Fruit fly (Drosophila melanogaster): Measurements from ENCODE around the gene Spn77Bc.

Gene Spn77Bc

DNA sequence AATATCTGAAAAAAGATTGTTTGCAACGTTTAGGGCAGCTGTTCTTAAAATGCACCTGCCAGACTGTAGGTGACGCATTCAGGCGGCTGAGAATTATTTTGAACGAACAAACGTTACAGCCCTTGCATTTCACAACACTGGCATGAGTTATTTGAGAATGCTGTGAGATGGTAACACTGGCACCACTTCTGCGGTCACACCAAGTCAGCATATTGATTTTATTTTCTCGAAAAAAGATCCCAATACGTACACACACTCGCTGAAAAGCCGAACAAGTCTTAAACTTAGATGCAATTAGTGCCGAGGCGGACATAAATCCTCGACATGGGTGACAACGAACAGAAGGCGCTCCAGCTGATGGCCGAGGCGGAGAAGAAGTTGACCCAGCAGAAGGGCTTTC, 29.0 kb upstream of the Spn77Bc start, which contains the start of gene alphaSnap:
Gene alphaSnap, plus strand, starts transcription at position 164 of the 400 bp plus-strand sequence.
- TF ChIP-seq rgr (GFP tag; optimal IDR thresholded peaks at IDR 0.05) (peak; percentile 72), br (GFP tag; optimal IDR thresholded peaks at IDR 0.05) (peak; percentile 51), Hr83 (GFP tag; optimal IDR thresholded peaks at IDR 0.05; ENCODE audit: poor library complexity, severe bottlenecking) (peak; percentile 8), CG32264 (GFP tag; optimal IDR thresholded peaks at IDR 0.05) (no peak), usp (GFP tag; optimal IDR thresholded peaks at IDR 0.05) (no peak), ey (GFP tag; optimal IDR thresholded peaks at IDR 0.05) (no peak), dmrt93B (GFP tag; optimal IDR thresholded peaks at IDR 0.05) (no peak), Sp1 (GFP tag; optimal IDR thresholded peaks at IDR 0.05) (peak; percentile 27), CrebA (GFP tag; optimal IDR thresholded peaks at IDR 0.05; ENCODE audit: borderline replicate concordance) (no peak), dl (GFP tag; optimal IDR thresholded peaks at IDR 0.05; ENCODE audit: insufficient read depth in 1 of 2, partially characterized antibody in 2 of 2) (peak in 1 of 2 experiments; percentile 18), jim (GFP tag; optimal IDR thresholded peaks at IDR 0.05) (no peak), Rel (GFP tag; optimal IDR thresholded peaks at IDR 0.05) (peak; percentile 0), Rel (tag; optimal IDR thresholded peaks at IDR 0.05) (peak; percentile 55), h (GFP tag; optimal IDR thresholded peaks at IDR 0.05) (peak; percentile 61), Myc (optimal IDR thresholded peaks at IDR 0.05) (no peak), pan (optimal IDR thresholded peaks at IDR 0.05) (no peak), dsf (GFP tag; optimal IDR thresholded peaks at IDR 0.05; ENCODE audit: borderline replicate concordance) (no peak), sage (GFP tag; optimal IDR thresholded peaks at IDR 0.05) (peak; percentile 35), woc (GFP tag; optimal IDR thresholded peaks at IDR 0.05) (no peak), Dif (GFP tag; optimal IDR thresholded peaks at IDR 0.05; ENCODE audit: partially characterized antibody) (peak; percentile 21), psq (GFP tag; optimal IDR thresholded peaks at IDR 0.05) (peak; percentile 49), Vsx2 (GFP tag; optimal IDR thresholded peaks at IDR 0.05; ENCODE audit: partially characterized antibody) (no peak), foxo (GFP tag; optimal IDR thresholded peaks at IDR 0.05) (peak in 1 of 2 experiments; percentile 49), sv (GFP tag; optimal IDR thresholded peaks at IDR 0.05) (no peak), CG9705 (GFP tag; optimal IDR thresholded peaks at IDR 0.05) (no peak), HLH106 (tag; optimal IDR thresholded peaks at IDR 0.05) (peak; percentile 22), Hr78 (GFP tag; optimal IDR thresholded peaks at IDR 0.05) (no peak), Abd-B (GFP tag; optimal IDR thresholded peaks at IDR 0.05) (no peak), N (GFP tag; optimal IDR thresholded peaks at IDR 0.05) (no peak), fru (GFP tag; optimal IDR thresholded peaks at IDR 0.05) (peak; percentile 24), brk (GFP tag; optimal IDR thresholded peaks at IDR 0.05) (no peak), tai (GFP tag; optimal IDR thresholded peaks at IDR 0.05) (peak; percentile 35), Mio (GFP tag; optimal IDR thresholded peaks at IDR 0.05) (no peak), OdsH (GFP tag; optimal IDR thresholded peaks at IDR 0.05) (peak; percentile 22), Jra (GFP tag; optimal IDR thresholded peaks at IDR 0.05) (peak; percentile 91), Hnf4 (GFP tag; optimal IDR thresholded peaks at IDR 0.05) (peak; percentile 60), lola (GFP tag; optimal IDR thresholded peaks at IDR 0.05) (no peak), Dfd (GFP tag; optimal IDR thresholded peaks at IDR 0.05) (no peak), GATAd (GFP tag; optimal IDR thresholded peaks at IDR 0.05) (no peak)

DNA sequence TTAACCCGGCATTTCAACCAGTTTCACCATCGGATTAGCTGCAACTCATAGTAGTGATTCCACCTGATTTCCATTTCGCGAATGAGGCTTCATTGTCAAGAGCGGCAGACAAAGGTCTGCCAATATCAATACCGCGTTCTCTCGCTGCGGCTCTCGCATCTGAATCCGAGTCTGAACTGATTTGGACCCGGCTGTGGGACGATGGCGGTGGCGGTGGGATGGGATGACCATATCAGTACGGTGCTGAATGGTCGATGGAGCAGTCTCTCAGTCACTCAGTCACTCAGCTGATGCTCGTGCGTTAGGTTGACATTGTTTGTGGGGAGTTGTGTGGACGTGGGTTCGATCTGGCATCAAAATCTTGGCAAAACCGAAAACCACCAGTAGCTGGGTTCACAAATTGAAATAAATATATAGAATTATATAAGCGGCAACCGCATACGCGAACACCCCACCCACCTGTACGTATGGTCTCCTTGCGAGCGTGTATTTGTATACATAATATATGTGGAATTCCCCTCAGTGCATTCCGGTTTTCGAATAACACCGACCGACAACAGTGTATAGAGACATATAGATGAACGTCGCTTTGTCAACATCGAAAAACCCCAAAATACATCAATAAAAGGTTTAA, 25.4 kb upstream of the Spn77Bc start, which contains the start of gene Spn77Ba:
Gene Spn77Ba, plus strand, starts transcription at position 235 of the 634 bp plus-strand sequence.
- TF ChIP-seq foxo (GFP tag; optimal IDR thresholded peaks at IDR 0.05) (no peak), Dfd (GFP tag; optimal IDR thresholded peaks at IDR 0.05) (no peak), fru (GFP tag; optimal IDR thresholded peaks at IDR 0.05) (peak; percentile 7), rgr (GFP tag; optimal IDR thresholded peaks at IDR 0.05) (peak; percentile 30), Hr78 (GFP tag; optimal IDR thresholded peaks at IDR 0.05) (no peak), dsf (GFP tag; optimal IDR thresholded peaks at IDR 0.05; ENCODE audit: borderline replicate concordance) (no peak), Rel (GFP tag; optimal IDR thresholded peaks at IDR 0.05) (no peak), Rel (tag; optimal IDR thresholded peaks at IDR 0.05) (peak; percentile 98), woc (GFP tag; optimal IDR thresholded peaks at IDR 0.05) (no peak), Hnf4 (GFP tag; optimal IDR thresholded peaks at IDR 0.05) (peak; percentile 71), usp (GFP tag; optimal IDR thresholded peaks at IDR 0.05) (no peak), Dif (GFP tag; optimal IDR thresholded peaks at IDR 0.05; ENCODE audit: partially characterized antibody) (peak; percentile 69), CG32264 (GFP tag; optimal IDR thresholded peaks at IDR 0.05) (no peak), h (GFP tag; optimal IDR thresholded peaks at IDR 0.05) (peak; percentile 34), CG9705 (GFP tag; optimal IDR thresholded peaks at IDR 0.05) (no peak), Myc (optimal IDR thresholded peaks at IDR 0.05) (no peak), tai (GFP tag; optimal IDR thresholded peaks at IDR 0.05) (no peak), Mio (GFP tag; optimal IDR thresholded peaks at IDR 0.05) (no peak), pan (optimal IDR thresholded peaks at IDR 0.05) (no peak), Vsx2 (GFP tag; optimal IDR thresholded peaks at IDR 0.05; ENCODE audit: partially characterized antibody) (no peak), ey (GFP tag; optimal IDR thresholded peaks at IDR 0.05) (no peak), GATAd (GFP tag; optimal IDR thresholded peaks at IDR 0.05) (no peak), Jra (GFP tag; optimal IDR thresholded peaks at IDR 0.05) (no peak), HLH106 (tag; optimal IDR thresholded peaks at IDR 0.05) (no peak), CrebA (GFP tag; optimal IDR thresholded peaks at IDR 0.05; ENCODE audit: borderline replicate concordance) (no peak), N (GFP tag; optimal IDR thresholded peaks at IDR 0.05) (no peak), Hr83 (GFP tag; optimal IDR thresholded peaks at IDR 0.05; ENCODE audit: poor library complexity, severe bottlenecking) (peak; percentile 20), OdsH (GFP tag; optimal IDR thresholded peaks at IDR 0.05) (no peak), psq (GFP tag; optimal IDR thresholded peaks at IDR 0.05) (peak; percentile 19), dl (GFP tag; optimal IDR thresholded peaks at IDR 0.05; ENCODE audit: insufficient read depth in 1 of 2, partially characterized antibody in 2 of 2) (peak; percentile 21 to 56)

Data from whole organism, wandering third instar larva.